Worm (Caenorhabditis elegans): ENCODE data around the gene F14H3.15.

DNA sequence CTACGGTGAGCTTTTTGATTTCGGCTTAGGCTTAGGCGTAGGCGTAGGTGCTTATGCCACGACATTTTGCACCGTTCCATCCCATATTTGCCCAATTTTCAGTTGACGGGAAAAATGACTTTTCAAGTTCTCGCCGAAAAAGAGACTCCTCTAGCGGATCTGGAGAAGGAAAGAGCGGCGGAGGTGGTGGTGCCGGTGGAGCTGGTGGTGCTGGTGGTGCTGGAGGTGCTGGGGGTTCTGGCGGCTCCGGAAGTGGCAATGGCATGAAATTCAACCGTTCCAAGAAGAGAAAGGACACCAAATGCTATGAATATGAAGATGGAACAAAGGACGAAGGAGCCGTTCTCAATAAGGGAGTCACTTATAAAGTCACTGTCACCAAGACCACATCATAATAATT is 13.0 kb downstream of the F14H3.15 start:
- TF ChIP-seq nhr-77 (tag; optimal IDR thresholded peaks at IDR 0.05) (no peak), ztf-4 (tag; optimal IDR thresholded peaks at IDR 0.05) (no peak), elt-3 (tag; optimal IDR thresholded peaks at IDR 0.05) (no peak), lin-15B (tag; optimal IDR thresholded peaks at IDR 0.05) (no peak)

Data from whole organism, L1 larva.